Worm (Caenorhabditis elegans): ENCODE data around the gene T03F6.9.

DNA sequence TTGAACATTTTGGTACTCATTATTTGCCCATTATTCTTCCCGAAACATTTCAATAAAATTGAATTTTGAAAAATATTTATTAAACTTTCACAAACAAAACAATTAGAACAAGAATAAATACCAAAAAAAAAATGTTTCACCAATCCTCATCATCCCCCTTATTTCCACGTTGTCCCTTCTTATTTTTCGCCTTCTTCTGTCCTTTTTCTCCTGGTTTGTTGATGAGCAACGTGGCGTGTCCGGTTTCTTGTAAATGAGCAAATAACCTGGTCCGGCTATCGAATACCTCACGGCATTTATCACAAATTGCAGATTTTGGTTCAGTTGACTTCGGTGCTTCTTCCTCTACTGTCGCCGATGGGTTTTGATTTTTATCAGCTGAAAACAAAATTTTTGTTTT is 19.9 kb upstream of the T03F6.9 start:
- no peak for TF ChIP-seq nhr-237 (tag; optimal IDR thresholded peaks at IDR 0.05)
- no peak for TF ChIP-seq ama-1 (optimal IDR thresholded peaks at IDR 0.05)
- no peak for TF ChIP-seq egl-27 (tag; optimal IDR thresholded peaks at IDR 0.05)
- TF ChIP-seq unc-39 (tag; optimal IDR thresholded peaks at IDR 0.05): no peak
- TF ChIP-seq lin-39 (tag; optimal IDR thresholded peaks at IDR 0.05): no peak
- TF ChIP-seq nhr-12 (tag; optimal IDR thresholded peaks at IDR 0.05): no peak
- TF ChIP-seq nhr-23 (tag; optimal IDR thresholded peaks at IDR 0.05): no peak
- no peak for TF ChIP-seq elt-2 (tag; optimal IDR thresholded peaks at IDR 0.05)

Measured in whole organism, L3 larva.